Fruit fly (Drosophila melanogaster): ENCODE data around the gene CG17078.

CG17078 gene

dm6 chr2L:297480-298284 is 19.6 kb upstream of the CG17078 start, which contains the start of gene Pi3K21B (continued):
- 0 out of 3 replicates have a peak, but pooled peaks have one; percentile 63 for TF ChIP-seq gce (GFP tag; IDR thresholded peaks at IDR 0.05)
- TF ChIP-seq Lim3 (GFP tag; IDR thresholded peaks at IDR 0.05) = no peak
- TF ChIP-seq CG3726 (GFP tag; IDR thresholded peaks at IDR 0.05) = peak; percentile 75; the same call in 1 of the 3 replicates
- TF ChIP-seq CG10431 (GFP tag; optimal IDR thresholded peaks at IDR 0.05) = peak; percentile 78
- TF ChIP-seq fd102C (GFP tag; optimal IDR thresholded peaks at IDR 0.05) = no peak
- peak; percentile 83 for TF ChIP-seq Bteb2 (GFP tag; optimal IDR thresholded peaks at IDR 0.05)
- TF ChIP-seq CG7839 (tag; optimal IDR thresholded peaks at IDR 0.05) = peak; percentile 91
- TF ChIP-seq Camta (GFP tag; optimal IDR thresholded peaks at IDR 0.05) = peak; percentile 90
- peak; percentile 21 for TF ChIP-seq CG7271 (tag; optimal IDR thresholded peaks at IDR 0.05)
- TF ChIP-seq CG17361 (GFP tag; IDR thresholded peaks at IDR 0.05) = peak; percentile 94
- TF ChIP-seq nerfin-2 (GFP tag; IDR thresholded peaks at IDR 0.05; ENCODE audit: partially characterized antibody) = no peak
- TF ChIP-seq Dref (GFP tag; IDR thresholded peaks at IDR 0.05) = peak; percentile 43
- peak; percentile 93 for TF ChIP-seq CG13424 (tag; optimal IDR thresholded peaks at IDR 0.05)
- TF ChIP-seq CG12659 (GFP tag; optimal IDR thresholded peaks at IDR 0.05) = peak; percentile 96
- peak; percentile 84 for TF ChIP-seq cato (GFP tag; optimal IDR thresholded peaks at IDR 0.05; ENCODE audit: borderline replicate concordance)
- TF ChIP-seq chm (GFP tag; IDR thresholded peaks at IDR 0.05) = peak; percentile 90
- TF ChIP-seq Rx (GFP tag; IDR thresholded peaks at IDR 0.05) = peak; percentile 84
- peak; percentile 60 for TF ChIP-seq CG6683 (GFP tag; optimal IDR thresholded peaks at IDR 0.05)

dm6 chr2L:294452-295362 is 16.7 kb upstream of the CG17078 start, which contains the start of the genes U2af38 and Stip1:
U2af38 (minus strand) TSS chr2L:294681.
Stip1 (plus strand) TSS chr2L:295122.
- peak; percentile 48 for TF ChIP-seq CG2712 (tag; optimal IDR thresholded peaks at IDR 0.05)
- peak; percentile 85 for TF ChIP-seq CG10267 (tag; optimal IDR thresholded peaks at IDR 0.05)
- no peak for TF ChIP-seq CG2199 (GFP tag; IDR thresholded peaks at IDR 0.05)
- peak; percentile 50 for TF ChIP-seq gem (tag; optimal IDR thresholded peaks at IDR 0.05)
- TF ChIP-seq CG14860 (GFP tag; IDR thresholded peaks at IDR 0.05; ENCODE audit: partially characterized antibody) = 0 out of 3 replicates have a peak, but pooled peaks have one; percentile 27
- TF ChIP-seq Abd-B (GFP tag; optimal IDR thresholded peaks at IDR 0.05) = no peak
- peak; percentile 66 for TF ChIP-seq CG10543 (GFP tag; optimal IDR thresholded peaks at IDR 0.05)
- peak; percentile 13 for TF ChIP-seq pfk (GFP tag; optimal IDR thresholded peaks at IDR 0.05)
- peak; percentile 63 for TF ChIP-seq rib (GFP tag; IDR thresholded peaks at IDR 0.05)
- TF ChIP-seq lbe (GFP tag; optimal IDR thresholded peaks at IDR 0.05) = no peak
- no peak for TF ChIP-seq CG1792 (GFP tag; optimal IDR thresholded peaks at IDR 0.05)
- peak; percentile 30 for TF ChIP-seq CG10654 (GFP tag; optimal IDR thresholded peaks at IDR 0.05)
- no peak for TF ChIP-seq CG11504 (tag; optimal IDR thresholded peaks at IDR 0.05)
- TF ChIP-seq Neu2 (GFP tag; optimal IDR thresholded peaks at IDR 0.05; ENCODE audit: borderline replicate concordance) = peak; percentile 54
- peak; percentile 11 for TF ChIP-seq Fer2 (tag; optimal IDR thresholded peaks at IDR 0.05)
- no peak for TF ChIP-seq Blimp-1 (GFP tag; optimal IDR thresholded peaks at IDR 0.05)
- peak; percentile 63 for TF ChIP-seq CG13894 (tag; optimal IDR thresholded peaks at IDR 0.05)
- peak; percentile 15 for TF ChIP-seq mam (GFP tag; optimal IDR thresholded peaks at IDR 0.05)
- TF ChIP-seq CG8478 (optimal IDR thresholded peaks at IDR 0.05) = no peak
- peak; percentile 8 for TF ChIP-seq dm (GFP tag; optimal IDR thresholded peaks at IDR 0.05)
- TF ChIP-seq Bgb (GFP tag; IDR thresholded peaks at IDR 0.05; ENCODE audit: partially characterized antibody) = peak; percentile 62
- peak; percentile 72 for TF ChIP-seq hbn (GFP tag; IDR thresholded peaks at IDR 0.05; ENCODE audit: partially characterized antibody)
- peak; percentile 68; the same call in 2 of the 3 replicates for TF ChIP-seq CG34422 (GFP tag; IDR thresholded peaks at IDR 0.05)
- TF ChIP-seq CG6791 (GFP tag; IDR thresholded peaks at IDR 0.05; ENCODE audit: partially characterized antibody) = peak; percentile 36; the same call in 1 of the 3 replicates
- peak; percentile 40 for TF ChIP-seq Sry-δ (GFP tag; optimal IDR thresholded peaks at IDR 0.05)
- peak; percentile 51 for TF ChIP-seq CG4617 (GFP tag; optimal IDR thresholded peaks at IDR 0.05; ENCODE audit: borderline replicate concordance)
- TF ChIP-seq Dek (tag; optimal IDR thresholded peaks at IDR 0.05) = peak; percentile 14
